Worm (Caenorhabditis elegans): Measurements from ENCODE around the gene Y57G11B.5.
"Not testable (repeated sequence)": the region's sequence is repeated elsewhere in the genome, so short reads cannot be mapped to it uniquely, and the experiment has no call there.

Gene Y57G11B.5

DNA sequence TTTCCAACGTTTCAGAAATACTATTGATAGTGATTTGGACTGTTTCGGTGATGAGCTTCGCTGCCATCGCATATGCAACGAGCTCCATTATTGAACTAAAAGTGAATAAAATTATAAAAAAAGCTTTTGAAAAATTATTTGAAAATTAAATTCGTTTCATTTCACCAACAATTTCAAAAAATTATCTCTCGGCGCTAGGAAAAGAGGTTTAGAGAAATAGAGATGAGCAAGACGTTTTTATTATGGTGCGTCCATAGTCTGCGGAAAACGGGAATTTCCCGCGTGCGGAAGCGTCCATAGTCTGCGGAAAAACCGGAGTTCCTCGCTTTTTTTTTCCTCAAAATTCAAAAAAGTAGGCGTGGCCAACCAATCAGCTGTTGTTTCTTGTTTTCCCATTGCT lies 22.7 kb upstream of the Y57G11B.5 start, which contains the start of gene pals-30:
Gene pals-30, minus strand, starts transcription at position 101 of the 400 bp plus-strand sequence.
- TF ChIP-seq hmg-4 (GFP tag; optimal IDR thresholded peaks at IDR 0.05); scrt-1 (GFP tag; IDR thresholded peaks at IDR 0.05); tbx-11 (GFP tag; IDR thresholded peaks at IDR 0.05): not testable (repeated sequence)

DNA sequence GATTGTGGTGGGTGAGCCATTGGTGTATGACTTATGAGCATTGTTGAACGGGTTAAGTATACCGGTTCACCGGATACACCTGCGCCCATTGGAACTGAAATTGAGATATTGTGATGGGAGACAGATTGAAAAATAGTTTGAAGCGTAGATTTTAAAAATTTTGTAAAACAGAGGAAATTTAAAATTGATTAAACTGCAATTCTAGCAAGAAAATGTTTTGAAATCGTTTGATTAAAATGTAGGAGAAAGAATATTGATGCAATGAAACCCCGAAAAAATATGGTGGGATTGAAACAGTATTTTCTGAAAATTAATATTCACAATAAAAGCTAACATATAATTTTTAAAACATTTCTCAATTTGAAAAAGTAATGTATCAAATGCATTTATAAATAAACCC lies 19.8 kb upstream of the Y57G11B.5 start, which contains the start of gene Y57G11B.6:
Gene Y57G11B.6, minus strand, starts transcription at position 101 of the 400 bp plus-strand sequence.
- TF ChIP-seq F13C5.2 (tag; optimal IDR thresholded peaks at IDR 0.05) (no peak), aly-1 (tag; optimal IDR thresholded peaks at IDR 0.05) (no peak), ets-7 (tag; optimal IDR thresholded peaks at IDR 0.05) (no peak), scrt-1 (GFP tag; IDR thresholded peaks at IDR 0.05) (no peak), ama-1 (optimal IDR thresholded peaks at IDR 0.05) (no peak), ceh-36 (tag; optimal IDR thresholded peaks at IDR 0.05) (no peak), hnd-1 (tag; optimal IDR thresholded peaks at IDR 0.05) (no peak)

DNA sequence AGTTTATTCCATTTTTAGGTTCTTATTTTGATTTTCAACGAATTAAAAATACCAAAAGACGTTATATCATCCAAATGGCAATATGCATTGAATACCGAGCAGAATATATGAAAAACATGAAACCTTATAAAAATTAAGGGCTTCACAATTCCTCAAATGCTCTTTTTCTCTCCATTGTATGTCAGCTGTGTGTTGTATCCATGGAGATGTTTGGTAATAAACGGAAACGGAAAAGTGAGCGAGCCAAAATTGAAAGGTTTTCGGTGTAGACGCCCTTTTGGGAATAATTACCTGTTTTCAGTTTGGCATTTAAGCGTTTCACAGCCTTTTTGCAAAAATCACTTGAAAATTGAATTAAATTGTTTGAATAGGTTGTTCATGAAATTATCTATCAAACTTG lies 17.0 kb upstream of the Y57G11B.5 start:
- TF ChIP-seq sea-1 (GFP tag; conservative IDR thresholded peaks at IDR 0.05) = no peak
- TF ChIP-seq tbx-37 (GFP tag; conservative IDR thresholded peaks at IDR 0.05) = no peak
- no peak for TF ChIP-seq B0310.2 (tag; optimal IDR thresholded peaks at IDR 0.05)
- TF ChIP-seq pes-1 (GFP tag; IDR thresholded peaks at IDR 0.05) = no peak
- no peak for TF ChIP-seq ceh-13 (GFP tag; optimal IDR thresholded peaks at IDR 0.05)
- TF ChIP-seq flt-1 (GFP tag; IDR thresholded peaks at IDR 0.05) = no peak
- TF ChIP-seq ets-7 (tag; optimal IDR thresholded peaks at IDR 0.05) = no peak
- no peak for TF ChIP-seq tra-4 (tag; optimal IDR thresholded peaks at IDR 0.05)
- no peak for TF ChIP-seq hmbx-1 (tag; optimal IDR thresholded peaks at IDR 0.05)
- TF ChIP-seq ama-1 (optimal IDR thresholded peaks at IDR 0.05) = no peak

DNA sequence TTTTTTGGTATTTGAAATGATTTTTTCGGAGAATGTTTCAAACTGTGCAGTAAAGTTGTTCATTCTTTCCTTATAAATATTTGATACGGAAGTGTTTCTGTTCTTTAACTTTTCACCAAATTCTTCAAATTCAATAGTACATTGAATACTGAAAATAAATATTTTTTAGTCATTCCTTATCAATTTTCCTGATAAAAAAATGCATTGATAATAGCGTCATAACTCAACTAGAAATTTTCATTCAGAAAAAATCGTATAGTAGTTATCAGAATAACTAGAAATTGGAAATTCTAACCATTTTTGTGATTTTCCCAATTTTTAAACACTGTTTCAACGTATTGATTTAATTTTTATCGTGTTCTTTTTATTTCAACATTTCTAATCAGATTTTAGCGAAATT lies 15.4 kb upstream of the Y57G11B.5 start:
- TF ChIP-seq ceh-13 (GFP tag; optimal IDR thresholded peaks at IDR 0.05) (no peak), F13C5.2 (tag; optimal IDR thresholded peaks at IDR 0.05) (no peak), tra-4 (tag; optimal IDR thresholded peaks at IDR 0.05) (no peak), ceh-36 (tag; optimal IDR thresholded peaks at IDR 0.05) (no peak), ets-7 (tag; optimal IDR thresholded peaks at IDR 0.05) (no peak), scrt-1 (GFP tag; IDR thresholded peaks at IDR 0.05) (no peak), hnd-1 (tag; optimal IDR thresholded peaks at IDR 0.05) (no peak), hmg-4 (GFP tag; optimal IDR thresholded peaks at IDR 0.05) (no peak), B0310.2 (tag; optimal IDR thresholded peaks at IDR 0.05) (no peak), tbx-11 (GFP tag; IDR thresholded peaks at IDR 0.05) (no peak), flt-1 (GFP tag; IDR thresholded peaks at IDR 0.05) (no peak), ama-1 (optimal IDR thresholded peaks at IDR 0.05) (no peak), sea-1 (GFP tag; conservative IDR thresholded peaks at IDR 0.05) (no peak), tbx-37 (GFP tag; conservative IDR thresholded peaks at IDR 0.05) (no peak), pes-1 (GFP tag; IDR thresholded peaks at IDR 0.05) (no peak), aly-1 (tag; optimal IDR thresholded peaks at IDR 0.05) (no peak), hmbx-1 (tag; optimal IDR thresholded peaks at IDR 0.05) (no peak)

DNA sequence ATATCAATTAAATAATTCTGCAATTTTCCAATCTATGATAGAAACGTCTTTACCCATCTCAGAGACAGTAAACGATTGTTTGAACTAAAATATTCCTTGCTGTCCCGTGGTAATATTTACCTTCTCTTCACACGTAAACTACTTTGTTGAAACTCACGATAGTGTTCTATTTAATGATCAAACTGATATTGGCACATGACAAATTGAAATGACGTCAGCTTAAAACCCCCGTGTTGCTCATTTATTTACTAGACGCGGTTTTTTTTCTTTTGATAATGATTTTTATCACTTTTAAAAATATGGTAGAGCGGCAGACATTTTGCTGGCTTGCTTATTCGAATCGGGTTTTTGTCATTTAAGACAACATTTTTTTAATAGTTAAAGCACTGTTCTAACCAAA lies 12.9 kb upstream of the Y57G11B.5 start:
- TF ChIP-seq flt-1 (GFP tag; IDR thresholded peaks at IDR 0.05) = no peak
- no peak for TF ChIP-seq aly-1 (tag; optimal IDR thresholded peaks at IDR 0.05)
- TF ChIP-seq ama-1 (optimal IDR thresholded peaks at IDR 0.05) = no peak
- no peak for TF ChIP-seq ceh-13 (GFP tag; optimal IDR thresholded peaks at IDR 0.05)
- TF ChIP-seq ceh-36 (tag; optimal IDR thresholded peaks at IDR 0.05) = no peak
- TF ChIP-seq B0310.2 (tag; optimal IDR thresholded peaks at IDR 0.05) = no peak
- no peak for TF ChIP-seq tbx-37 (GFP tag; conservative IDR thresholded peaks at IDR 0.05)
- no peak for TF ChIP-seq ets-7 (tag; optimal IDR thresholded peaks at IDR 0.05)
- no peak for TF ChIP-seq tbx-11 (GFP tag; IDR thresholded peaks at IDR 0.05)
- no peak for TF ChIP-seq hmg-4 (GFP tag; optimal IDR thresholded peaks at IDR 0.05)
- TF ChIP-seq pes-1 (GFP tag; IDR thresholded peaks at IDR 0.05) = no peak
- no peak for TF ChIP-seq tra-4 (tag; optimal IDR thresholded peaks at IDR 0.05)
- TF ChIP-seq hmbx-1 (tag; optimal IDR thresholded peaks at IDR 0.05) = no peak
- TF ChIP-seq hnd-1 (tag; optimal IDR thresholded peaks at IDR 0.05) = no peak
- TF ChIP-seq sea-1 (GFP tag; conservative IDR thresholded peaks at IDR 0.05) = no peak
- no peak for TF ChIP-seq scrt-1 (GFP tag; IDR thresholded peaks at IDR 0.05)
- TF ChIP-seq F13C5.2 (tag; optimal IDR thresholded peaks at IDR 0.05) = no peak

DNA sequence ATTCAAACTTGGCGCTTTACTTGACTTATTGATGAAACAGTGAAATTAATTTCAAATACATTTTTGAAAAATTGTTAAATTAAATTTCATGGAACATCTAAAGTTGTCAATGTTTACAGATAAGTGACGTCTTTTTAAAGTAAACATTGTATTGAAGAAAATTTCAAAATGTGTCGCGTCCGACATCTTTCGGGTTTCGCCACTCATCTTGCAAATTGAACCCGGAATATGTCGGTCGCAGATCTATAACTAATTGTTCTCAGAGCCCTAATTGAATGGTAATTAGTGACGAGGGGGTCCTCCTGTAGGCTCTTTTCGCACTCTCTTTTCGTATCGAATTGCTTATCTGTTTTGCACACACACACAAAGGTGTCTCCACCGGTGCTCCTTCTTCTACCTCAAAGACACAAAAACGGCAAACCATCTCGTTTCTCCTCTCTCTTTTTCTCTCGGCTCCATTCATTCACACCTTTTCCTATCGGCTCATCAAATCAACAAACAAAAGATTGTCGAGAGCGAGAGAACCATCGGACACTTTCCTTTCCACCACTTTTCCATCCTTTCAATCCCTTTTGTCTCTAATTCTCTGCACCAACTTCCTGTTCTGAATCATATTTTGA lies 11.9 kb upstream of the Y57G11B.5 start:
- TF ChIP-seq hmbx-1 (tag; optimal IDR thresholded peaks at IDR 0.05) (no peak), ets-7 (tag; optimal IDR thresholded peaks at IDR 0.05) (no peak), F13C5.2 (tag; optimal IDR thresholded peaks at IDR 0.05) (no peak), ceh-36 (tag; optimal IDR thresholded peaks at IDR 0.05) (no peak), sea-1 (GFP tag; conservative IDR thresholded peaks at IDR 0.05) (no peak), flt-1 (GFP tag; IDR thresholded peaks at IDR 0.05) (no peak), scrt-1 (GFP tag; IDR thresholded peaks at IDR 0.05) (no peak), hmg-4 (GFP tag; optimal IDR thresholded peaks at IDR 0.05) (no peak), aly-1 (tag; optimal IDR thresholded peaks at IDR 0.05) (no peak), tbx-11 (GFP tag; IDR thresholded peaks at IDR 0.05) (no peak), ama-1 (optimal IDR thresholded peaks at IDR 0.05) (no peak), ceh-13 (GFP tag; optimal IDR thresholded peaks at IDR 0.05) (no peak), hnd-1 (tag; optimal IDR thresholded peaks at IDR 0.05) (no peak), tbx-37 (GFP tag; conservative IDR thresholded peaks at IDR 0.05) (no peak), pes-1 (GFP tag; IDR thresholded peaks at IDR 0.05) (no peak), tra-4 (tag; optimal IDR thresholded peaks at IDR 0.05) (no peak), B0310.2 (tag; optimal IDR thresholded peaks at IDR 0.05) (no peak)

DNA sequence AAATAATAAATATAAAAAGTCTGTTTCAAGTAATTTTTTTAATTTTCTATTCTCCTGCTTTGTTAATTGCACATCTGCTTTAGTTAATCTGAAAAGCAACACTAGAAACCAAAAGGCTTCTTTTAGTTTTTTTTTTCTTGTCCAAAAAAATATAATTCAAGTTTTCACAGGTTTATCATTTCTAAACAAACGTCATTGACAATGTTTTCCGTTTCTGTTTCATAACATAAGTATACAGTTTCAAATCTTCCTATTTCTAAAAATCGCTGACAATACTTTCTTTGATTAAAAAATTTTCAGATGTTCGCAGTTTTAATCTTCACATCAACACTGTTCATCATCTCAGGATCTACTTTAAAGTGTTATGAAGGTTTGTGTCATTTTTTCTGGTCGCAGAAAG lies 9.6 kb upstream of the Y57G11B.5 start, which contains the start of gene Y57G11B.2:
Gene Y57G11B.2, plus strand, starts transcription at position 301 of the 400 bp plus-strand sequence.
- TF ChIP-seq pes-1 (GFP tag; IDR thresholded peaks at IDR 0.05) (no peak), ama-1 (optimal IDR thresholded peaks at IDR 0.05) (no peak), sea-1 (GFP tag; conservative IDR thresholded peaks at IDR 0.05) (no peak), tra-4 (tag; optimal IDR thresholded peaks at IDR 0.05) (no peak), flt-1 (GFP tag; IDR thresholded peaks at IDR 0.05) (no peak), hnd-1 (tag; optimal IDR thresholded peaks at IDR 0.05) (no peak), ceh-13 (GFP tag; optimal IDR thresholded peaks at IDR 0.05) (no peak), tbx-11 (GFP tag; IDR thresholded peaks at IDR 0.05) (no peak), scrt-1 (GFP tag; IDR thresholded peaks at IDR 0.05) (no peak), aly-1 (tag; optimal IDR thresholded peaks at IDR 0.05) (no peak), hmg-4 (GFP tag; optimal IDR thresholded peaks at IDR 0.05) (no peak), ceh-36 (tag; optimal IDR thresholded peaks at IDR 0.05) (no peak), ets-7 (tag; optimal IDR thresholded peaks at IDR 0.05) (no peak), B0310.2 (tag; optimal IDR thresholded peaks at IDR 0.05) (no peak), tbx-37 (GFP tag; conservative IDR thresholded peaks at IDR 0.05) (no peak)

Data from whole organism, early embryonic.